Fruit fly (Drosophila melanogaster) whole organism, embryonic: Measurements from ENCODE around the gene hyd.

ENCODE experiments used
- Abd-B ChIP-seq: fragments of 200-800 bp; sonication (Bioruptor generic); optimal IDR thresholded peaks from 2 replicates; lab custom pipeline; 2018; ENCODE audit warnings: missing biosample characterization, mild to moderate bottlenecking, missing genetic modification characterization, moderate library complexity
- CG10979 ChIP-seq: fragments of 200-800 bp; sonication (Bioruptor generic); optimal IDR thresholded peaks from 2 replicates; lab custom pipeline; 2018; ENCODE audit warnings: missing biosample characterization, mild to moderate bottlenecking, missing genetic modification characterization, moderate library complexity
- CG11398 ChIP-seq: fragments of 200-800 bp; sonication (Bioruptor generic); optimal IDR thresholded peaks from 2 replicates; lab custom pipeline; 2016; ENCODE audit warnings: missing biosample characterization, missing genetic modification characterization
- CG11696 ChIP-seq: fragments of 200-800 bp; sonication (Bioruptor generic); IDR thresholded peaks from 2 replicates; pipeline ENCODE4 v1.3.6; 2022; ENCODE audit warnings: missing biosample characterization, missing genetic modification characterization
- CG12659 ChIP-seq: fragments of 200-800 bp; sonication (Bioruptor generic); optimal IDR thresholded peaks from 3 replicates; lab custom pipeline; 2017; ENCODE audit warnings: mild to moderate bottlenecking, missing biosample characterization, missing genetic modification reagents, missing genetic modification characterization
- CG12744 ChIP-seq: fragments of 200-800 bp; sonication (Bioruptor generic); optimal IDR thresholded peaks from 2 replicates; lab custom pipeline; 2016; ENCODE audit warnings: missing biosample characterization, missing genetic modification characterization
- CG13123 ChIP-seq: fragments of 200-800 bp; sonication (Bioruptor generic); optimal IDR thresholded peaks from 2 replicates; lab custom pipeline; 2016; ENCODE audit warnings: missing biosample characterization, missing genetic modification characterization
- CG15073 ChIP-seq: fragments of 200-800 bp; sonication (Bioruptor generic); optimal IDR thresholded peaks from 2 replicates; lab custom pipeline; 2016; ENCODE audit warnings: missing biosample characterization, missing genetic modification characterization
- CG1603 ChIP-seq: fragments of 200-800 bp; sonication (Bioruptor generic); optimal IDR thresholded peaks from 2 replicates; lab custom pipeline; 2019; ENCODE audit warnings: missing biosample characterization, mild to moderate bottlenecking, missing genetic modification characterization, moderate library complexity
- CG17568 ChIP-seq: fragments of 200-800 bp; sonication (Bioruptor generic); optimal IDR thresholded peaks from 2 replicates; lab custom pipeline; 2018; ENCODE audit warnings: missing biosample characterization, mild to moderate bottlenecking, missing genetic modification characterization, moderate library complexity
- CG2202 ChIP-seq: fragments of 200-800 bp; sonication (Bioruptor generic); optimal IDR thresholded peaks from 2 replicates; lab custom pipeline; 2018; ENCODE audit warnings: missing biosample characterization, mild to moderate bottlenecking, missing genetic modification characterization
- CG2678 ChIP-seq: fragments of 200-800 bp; sonication (Bioruptor generic); optimal IDR thresholded peaks from 3 replicates; lab custom pipeline; 2019; ENCODE audit warnings: missing biosample characterization, mild to moderate bottlenecking, missing genetic modification characterization, moderate library complexity
- CG4424 ChIP-seq: fragments of 200-800 bp; sonication (Bioruptor generic); optimal IDR thresholded peaks from 3 replicates; lab custom pipeline; 2016; ENCODE audit warnings: missing biosample characterization, missing genetic modification characterization
- CG6254 ChIP-seq: fragments of 200-800 bp; sonication (Bioruptor generic); optimal IDR thresholded peaks from 3 replicates; lab custom pipeline; 2017; ENCODE audit warnings: mild to moderate bottlenecking, missing biosample characterization, missing genetic modification reagents, missing genetic modification characterization
- CG6272 ChIP-seq: fragments of 200-800 bp; sonication (Bioruptor generic); IDR thresholded peaks from 2 replicates; pipeline ENCODE4 v1.3.6; 2022; ENCODE audit warnings: missing biosample characterization, missing genetic modification characterization
- CG6683 ChIP-seq: fragments of 200-800 bp; sonication (Bioruptor generic); optimal IDR thresholded peaks from 2 replicates; lab custom pipeline; 2017; ENCODE audit warnings: missing biosample characterization, mild to moderate bottlenecking, missing genetic modification characterization, missing genetic modification reagents
- CG6765 ChIP-seq: fragments of 200-800 bp; sonication (Bioruptor generic); optimal IDR thresholded peaks from 3 replicates; lab custom pipeline; 2017; ENCODE audit warnings: missing biosample characterization, mild to moderate bottlenecking, missing genetic modification characterization
- CG6813 ChIP-seq: fragments of 200-800 bp; sonication (Bioruptor generic); optimal IDR thresholded peaks from 2 replicates; lab custom pipeline; 2017; ENCODE audit warnings: missing biosample characterization, missing genetic modification characterization, mild to moderate bottlenecking, moderate library complexity, missing genetic modification reagents
- CG7839 ChIP-seq: fragments of 200-800 bp; sonication (Bioruptor generic); optimal IDR thresholded peaks from 3 replicates; lab custom pipeline; 2018; ENCODE audit warnings: missing biosample characterization, mild to moderate bottlenecking, missing genetic modification characterization, moderate library complexity
- CG7963 ChIP-seq: fragments of 200-800 bp; sonication (Bioruptor generic); IDR thresholded peaks from 3 replicates; pipeline ENCODE4 v1.3.6; 2022; ENCODE audit warnings: missing biosample characterization, missing genetic modification characterization; ENCODE audit not compliant: partially characterized antibody
- CG9797 ChIP-seq: fragments of 200-800 bp; sonication (Bioruptor generic); optimal IDR thresholded peaks from 3 replicates; lab custom pipeline; 2018; ENCODE audit warnings: missing biosample characterization, mild to moderate bottlenecking, missing genetic modification characterization
- ERR ChIP-seq: fragments of 200-800 bp; sonication (Bioruptor generic); optimal IDR thresholded peaks from 2 replicates; lab custom pipeline; 2016; ENCODE audit warnings: missing biosample characterization, missing genetic modification characterization
- Elba2 ChIP-seq: fragments of 200-800 bp; sonication (Bioruptor generic); optimal IDR thresholded peaks from 3 replicates; lab custom pipeline; 2016; ENCODE audit warnings: missing biosample characterization, missing genetic modification characterization
- H15 ChIP-seq: fragments of 200-800 bp; sonication (Bioruptor generic); IDR thresholded peaks from 3 replicates; pipeline ENCODE4 v1.3.6; 2022; ENCODE audit warnings: missing biosample characterization, missing genetic modification characterization
- Hmr ChIP-seq: fragments of 200-800 bp; sonication (Bioruptor generic); optimal IDR thresholded peaks from 3 replicates; lab custom pipeline; 2017; ENCODE audit warnings: mild to moderate bottlenecking, missing biosample characterization, missing genetic modification reagents, missing genetic modification characterization
- Nf-YB ChIP-seq: fragments of 200-800 bp; sonication (Bioruptor generic); optimal IDR thresholded peaks from 3 replicates; lab custom pipeline; 2019; ENCODE audit warnings: missing biosample characterization, mild to moderate bottlenecking, missing genetic modification characterization, moderate library complexity
- Ravus ChIP-seq: fragments of 200-800 bp; sonication (Bioruptor generic); IDR thresholded peaks from 2 replicates; pipeline ENCODE4 v1.3.6; 2022; ENCODE audit warnings: missing biosample characterization, missing genetic modification characterization
- ac ChIP-seq: fragments of 200-800 bp; sonication (Bioruptor generic); optimal IDR thresholded peaks from 3 replicates; lab custom pipeline; 2017; ENCODE audit warnings: missing biosample characterization, mild to moderate bottlenecking, missing genetic modification characterization
- al ChIP-seq: fragments of 200-800 bp; sonication (Bioruptor generic); IDR thresholded peaks from 2 replicates; pipeline ENCODE4 v1.3.6; 2022; ENCODE audit warnings: missing biosample characterization, missing genetic modification characterization
- aop ChIP-seq: fragments of 200-800 bp; sonication (Bioruptor generic); IDR thresholded peaks from 2 replicates; pipeline ENCODE4 v1.3.6; 2022; ENCODE audit warnings: missing biosample characterization, missing genetic modification characterization
- az2 ChIP-seq: fragments of 200-800 bp; sonication (Bioruptor generic); optimal IDR thresholded peaks from 3 replicates; lab custom pipeline; 2016; ENCODE audit warnings: missing biosample characterization, missing genetic modification characterization
- bbx ChIP-seq: fragments of 200-800 bp; sonication (Bioruptor generic); IDR thresholded peaks from 2 replicates; pipeline ENCODE4 v1.3.6; 2022; ENCODE audit warnings: missing biosample characterization, missing genetic modification characterization; ENCODE audit not compliant: partially characterized antibody
- bigmax ChIP-seq: fragments of 200-800 bp; sonication (Bioruptor generic); optimal IDR thresholded peaks from 2 replicates; lab custom pipeline; 2018; ENCODE audit warnings: missing biosample characterization, mild to moderate bottlenecking, missing genetic modification characterization
- btn ChIP-seq: fragments of 200-800 bp; sonication (Bioruptor generic); optimal IDR thresholded peaks from 2 replicates; lab custom pipeline; 2016; ENCODE audit warnings: missing biosample characterization, missing genetic modification characterization
- dimm ChIP-seq: fragments of 200-800 bp; sonication (Bioruptor generic); IDR thresholded peaks from 2 replicates; pipeline ENCODE4 v1.3.6; 2022; ENCODE audit warnings: missing biosample characterization, missing genetic modification characterization
- gce ChIP-seq: fragments of 200-800 bp; sonication (Bioruptor generic); IDR thresholded peaks from 3 replicates; pipeline ENCODE4 v1.3.6; 2022; ENCODE audit warnings: missing biosample characterization, missing genetic modification characterization
- gcm ChIP-seq: fragments of 200-800 bp; sonication (Bioruptor generic); optimal IDR thresholded peaks from 2 replicates; lab custom pipeline; 2019; ENCODE audit warnings: missing biosample characterization, mild to moderate bottlenecking, missing genetic modification characterization, moderate library complexity
- lbe ChIP-seq: fragments of 200-800 bp; sonication (Bioruptor generic); optimal IDR thresholded peaks from 2 replicates; lab custom pipeline; 2016; ENCODE audit warnings: missing biosample characterization, mild to moderate bottlenecking, missing genetic modification characterization
- luna ChIP-seq: fragments of 200-800 bp; sonication (Bioruptor generic); optimal IDR thresholded peaks from 2 replicates; lab custom pipeline; 2016; ENCODE audit warnings: missing biosample characterization, missing genetic modification characterization
- mirr ChIP-seq: fragments of 200-800 bp; sonication (Bioruptor generic); optimal IDR thresholded peaks from 3 replicates; lab custom pipeline; 2018; ENCODE audit warnings: missing biosample characterization, mild to moderate bottlenecking, missing genetic modification characterization
- onecut ChIP-seq: fragments of 200-800 bp; sonication (Bioruptor generic); IDR thresholded peaks from 2 replicates; pipeline ENCODE4 v1.3.6; 2022; ENCODE audit warnings: missing biosample characterization, missing genetic modification characterization
- pb ChIP-seq: fragments of 200-800 bp; sonication (Bioruptor generic); optimal IDR thresholded peaks from 3 replicates; lab custom pipeline; 2016; ENCODE audit warnings: missing biosample characterization, missing genetic modification characterization
- run ChIP-seq: fragments of 200-800 bp; sonication (Bioruptor generic); optimal IDR thresholded peaks from 3 replicates; lab custom pipeline; 2018; ENCODE audit warnings: missing biosample characterization, mild to moderate bottlenecking, missing genetic modification characterization
- slp2 ChIP-seq: fragments of 200-800 bp; sonication (Bioruptor generic); optimal IDR thresholded peaks from 2 replicates; lab custom pipeline; 2016; ENCODE audit warnings: missing biosample characterization, missing genetic modification characterization
- sob ChIP-seq: fragments of 200-800 bp; sonication (Bioruptor generic); IDR thresholded peaks from 2 replicates; pipeline ENCODE4 v1.3.6; 2022; ENCODE audit warnings: missing biosample characterization, missing genetic modification characterization
- stwl ChIP-seq: fragments of 200-800 bp; sonication (Bioruptor generic); optimal IDR thresholded peaks from 3 replicates; lab custom pipeline; 2018; ENCODE audit warnings: missing biosample characterization, mild to moderate bottlenecking, missing genetic modification characterization, moderate library complexity
- unpg ChIP-seq: fragments of 200-800 bp; sonication (Bioruptor generic); optimal IDR thresholded peaks from 3 replicates; lab custom pipeline; 2018; ENCODE audit warnings: missing biosample characterization, mild to moderate bottlenecking, missing genetic modification characterization, moderate library complexity
- vnd ChIP-seq: fragments of 200-800 bp; sonication (Bioruptor generic); IDR thresholded peaks from 3 replicates; pipeline ENCODE4 v1.3.6; 2022; ENCODE audit warnings: missing biosample characterization, missing genetic modification characterization; ENCODE audit not compliant: partially characterized antibody
- wdn ChIP-seq: fragments of 200-800 bp; sonication (Bioruptor generic); IDR thresholded peaks from 2 replicates; pipeline ENCODE4 v1.3.6; 2022; ENCODE audit warnings: missing biosample characterization, missing genetic modification characterization
- zfh2 ChIP-seq: fragments of 200-800 bp; sonication (Bioruptor generic); optimal IDR thresholded peaks from 2 replicates; lab custom pipeline; 2016; ENCODE audit warnings: missing biosample characterization, missing genetic modification characterization

Gene hyd

DNA sequence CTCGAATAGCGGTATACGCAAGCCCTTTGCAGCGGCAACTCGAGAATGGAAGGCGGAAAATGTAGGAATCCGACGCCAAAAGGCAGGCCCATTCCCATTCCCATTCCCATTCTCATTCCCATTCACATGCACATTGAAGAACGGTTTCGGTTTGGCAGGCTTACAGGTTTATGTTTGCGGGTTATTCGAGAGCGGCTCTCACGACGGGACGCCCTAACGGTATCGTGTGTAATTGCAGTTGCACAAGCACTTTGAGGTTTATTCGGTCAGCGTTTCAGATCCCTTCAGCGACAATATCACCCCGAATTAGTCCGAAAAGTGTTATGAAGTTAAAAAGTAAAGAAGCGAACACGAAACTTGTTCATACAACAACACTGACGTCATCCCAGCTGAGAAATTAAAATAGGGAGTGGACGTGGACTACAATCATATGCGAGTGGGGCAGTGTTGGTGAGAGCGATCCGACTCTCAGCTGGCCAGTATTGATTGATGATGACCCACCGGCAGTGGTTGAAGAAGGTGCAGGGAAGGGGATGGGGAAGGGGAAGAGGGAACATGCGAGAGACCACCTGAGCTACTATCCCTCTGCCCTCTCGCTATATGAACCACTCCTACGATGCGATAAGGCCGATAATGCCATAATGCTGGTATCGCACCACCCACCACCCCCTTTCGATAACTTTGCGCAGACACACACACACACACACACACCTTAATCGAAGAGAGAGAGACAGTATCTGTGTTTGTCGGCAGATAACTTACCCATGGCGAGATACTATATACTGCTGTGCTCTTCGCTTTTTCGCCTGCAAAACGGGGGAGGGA is 21.0 kb downstream of the hyd start (continued):
- TF ChIP-seq pb (GFP tag; lab: Kevin White, UChicago) (no peak), vnd (no peak), bigmax (GFP tag; lab: Kevin White, UChicago) (no peak), luna (GFP tag; lab: Kevin White, UChicago) (no peak), CG15073 (no peak), gcm (peak; percentile 43), Abd-B (GFP tag; lab: Kevin White, UChicago) (no peak), Nf-YB (GFP tag; lab: Kevin White, UChicago) (peak; percentile 14), CG2678 (tag; lab: Kevin White, UChicago) (no peak), CG7839 (tag; lab: Kevin White, UChicago) (no peak), onecut (GFP tag; lab: Robert Waterston, UW) (peak; percentile 88), CG17568 (GFP tag; lab: Kevin White, UChicago) (no peak), CG6272 (GFP tag; lab: Robert Waterston, UW) (no peak), dimm (GFP tag; lab: Robert Waterston, UW) (no peak), zfh2 (GFP tag; lab: Kevin White, UChicago) (no peak), CG12744 (no peak), stwl (peak; percentile 1), CG11696 (GFP tag; lab: Robert Waterston, UW) (no peak), CG12659 (GFP tag; lab: Kevin White, UChicago) (no peak), az2 (no peak), bbx (GFP tag; lab: Robert Waterston, UW) (no peak), slp2 (GFP tag; lab: Kevin White, UChicago) (no peak), CG1603 (tag; lab: Kevin White, UChicago) (no peak), CG13123 (GFP tag; lab: Kevin White, UChicago) (no peak), Hmr (GFP tag; lab: Kevin White, UChicago) (peak; percentile 66), mirr (GFP tag; lab: Kevin White, UChicago) (peak; percentile 90), sob (GFP tag; lab: Robert Waterston, UW) (no peak), unpg (GFP tag; lab: Kevin White, UChicago) (no peak), al (no peak), CG4424 (no peak), CG2202 (no peak), CG10979 (tag; lab: Kevin White, UChicago) (no peak), wdn (GFP tag; lab: Robert Waterston, UW) (no peak), btn (no peak), lbe (GFP tag; lab: Kevin White, UChicago) (no peak), CG6765 (GFP tag; lab: Kevin White, UChicago) (peak; percentile 2), aop (no peak), CG6254 (GFP tag; lab: Kevin White, UChicago) (no peak), CG7963 (no peak), Elba2 (GFP tag; lab: Kevin White, UChicago) (no peak), ERR (GFP tag; lab: Kevin White, UChicago) (no peak), CG6683 (GFP tag; lab: Kevin White, UChicago) (no peak), CG9797 (GFP tag; lab: Kevin White, UChicago) (no peak), run (tag; lab: Kevin White, UChicago) (no peak), H15 (GFP tag; lab: Robert Waterston, UW) (no peak), CG6813 (GFP tag; lab: Kevin White, UChicago) (no peak), CG11398 (GFP tag; lab: Kevin White, UChicago) (no peak), ac (no peak), gce (GFP tag; lab: Robert Waterston, UW) (no peak), Ravus (GFP tag; lab: Robert Waterston, UW) (no peak)
